Fruit fly (Drosophila melanogaster) whole organism, embryonic: Measurements from ENCODE around the gene M6.

Experiments
- Aef1 ChIP-seq: fragments of 200-800 bp; sonication (Bioruptor generic); IDR thresholded peaks from 3 replicates; pipeline ENCODE4 v1.3.6; 2022; ENCODE audit warnings: missing biosample characterization, missing genetic modification characterization
- Antp ChIP-seq: fragments of 200-800 bp; sonication (Bioruptor generic); optimal IDR thresholded peaks from 3 replicates; lab custom pipeline; 2016; ENCODE audit warnings: missing biosample characterization, missing genetic modification characterization
- BEAF-32 ChIP-seq: fragments of 200-800 bp; sonication (Bioruptor generic); optimal IDR thresholded peaks from 3 replicates; lab custom pipeline; 2017; ENCODE audit warnings: missing biosample characterization, missing genetic modification characterization, mild to moderate bottlenecking, moderate library complexity, missing genetic modification reagents
- CG10147 ChIP-seq: fragments of 200-800 bp; sonication (Bioruptor generic); optimal IDR thresholded peaks from 2 replicates; lab custom pipeline; 2019; ENCODE audit warnings: missing biosample characterization, mild to moderate bottlenecking, missing genetic modification characterization, moderate library complexity
- CG10565 ChIP-seq: fragments of 200-800 bp; sonication (Bioruptor generic); optimal IDR thresholded peaks from 3 replicates; lab custom pipeline; 2016; ENCODE audit warnings: missing biosample characterization, mild to moderate bottlenecking, missing genetic modification characterization
- CG11456 ChIP-seq: fragments of 200-800 bp; sonication (Bioruptor generic); IDR thresholded peaks from 3 replicates; pipeline ENCODE4 v1.3.6; 2022; ENCODE audit warnings: missing biosample characterization, missing genetic modification characterization
- CG13123 ChIP-seq: fragments of 200-800 bp; sonication (Bioruptor generic); optimal IDR thresholded peaks from 2 replicates; lab custom pipeline; 2016; ENCODE audit warnings: missing biosample characterization, missing genetic modification characterization
- CG14441 ChIP-seq: fragments of 200-800 bp; sonication (Bioruptor generic); IDR thresholded peaks from 2 replicates; pipeline ENCODE4 v1.3.6; 2022; ENCODE audit warnings: missing biosample characterization, missing genetic modification characterization
- CG1529 ChIP-seq: fragments of 200-800 bp; sonication (Bioruptor generic); optimal IDR thresholded peaks from 3 replicates; lab custom pipeline; 2018; ENCODE audit warnings: missing biosample characterization, missing genetic modification characterization
- CG17385 ChIP-seq: fragments of 200-800 bp; sonication (Bioruptor generic); optimal IDR thresholded peaks from 3 replicates; lab custom pipeline; 2018; ENCODE audit warnings: missing biosample characterization, mild to moderate bottlenecking, missing genetic modification characterization
- CG17612 ChIP-seq: fragments of 200-800 bp; sonication (Bioruptor generic); IDR thresholded peaks from 2 replicates; pipeline ENCODE4 v1.3.6; 2022; ENCODE audit warnings: missing biosample characterization, missing genetic modification characterization
- CG18262 ChIP-seq: fragments of 200-800 bp; optimal IDR thresholded peaks from 3 replicates; lab custom pipeline; 2019; ENCODE audit warnings: missing biosample characterization, mild to moderate bottlenecking, missing genetic modification characterization, moderate library complexity
- CG2889 ChIP-seq: fragments of 200-800 bp; sonication (Bioruptor generic); IDR thresholded peaks from 3 replicates; pipeline ENCODE4 v1.3.6; 2022; ENCODE audit warnings: missing biosample characterization, missing genetic modification characterization
- CG34376 ChIP-seq: fragments of 200-800 bp; sonication (Bioruptor generic); optimal IDR thresholded peaks from 2 replicates; lab custom pipeline; 2018; ENCODE audit warnings: missing biosample characterization, mild to moderate bottlenecking, missing genetic modification characterization
- CG6175 ChIP-seq: fragments of 200-800 bp; sonication (Bioruptor generic); IDR thresholded peaks from 3 replicates; pipeline ENCODE4 v1.3.6; 2022; ENCODE audit warnings: missing biosample characterization, missing genetic modification characterization
- CG7839 ChIP-seq: fragments of 200-800 bp; sonication (Bioruptor generic); optimal IDR thresholded peaks from 3 replicates; lab custom pipeline; 2018; ENCODE audit warnings: missing biosample characterization, mild to moderate bottlenecking, missing genetic modification characterization, moderate library complexity
- CG7963 ChIP-seq: fragments of 200-800 bp; sonication (Bioruptor generic); IDR thresholded peaks from 3 replicates; pipeline ENCODE4 v1.3.6; 2022; ENCODE audit warnings: missing biosample characterization, missing genetic modification characterization; ENCODE audit not compliant: partially characterized antibody
- CG8089 ChIP-seq: fragments of 200-800 bp; sonication (Bioruptor generic); optimal IDR thresholded peaks from 3 replicates; lab custom pipeline; 2016; ENCODE audit warnings: missing biosample characterization, missing genetic modification characterization
- CG8765 ChIP-seq: fragments of 200-800 bp; sonication (Bioruptor generic); IDR thresholded peaks from 2 replicates; pipeline ENCODE4 v1.3.6; 2022; ENCODE audit warnings: missing biosample characterization, missing genetic modification characterization
- CG9727 ChIP-seq: fragments of 200-800 bp; sonication (Bioruptor generic); optimal IDR thresholded peaks from 3 replicates; lab custom pipeline; 2017; ENCODE audit warnings: missing biosample characterization, mild to moderate bottlenecking, missing genetic modification characterization
- GATAe ChIP-seq: fragments of 200-800 bp; sonication (Bioruptor generic); conservative IDR thresholded peaks from 2 replicates; pipeline ENCODE4 v1.3.6; 2022; ENCODE audit warnings: missing biosample characterization, missing genetic modification characterization
- Lim3 ChIP-seq: fragments of 200-800 bp; sonication (Bioruptor generic); IDR thresholded peaks from 2 replicates; pipeline ENCODE4 v1.3.6; 2022; ENCODE audit warnings: missing biosample characterization, missing genetic modification characterization
- Lpt ChIP-seq: fragments of >200 bp; optimal IDR thresholded peaks from 2 replicates; lab custom pipeline; 2018; ENCODE audit warnings: missing biosample characterization, missing genetic modification characterization
- MTF-1 ChIP-seq: fragments of 200-800 bp; sonication (Bioruptor generic); optimal IDR thresholded peaks from 2 replicates; lab custom pipeline; 2018; ENCODE audit warnings: missing biosample characterization, mild to moderate bottlenecking, missing genetic modification characterization, borderline replicate concordance
- NK7.1 ChIP-seq: fragments of 200-800 bp; sonication (Bioruptor generic); optimal IDR thresholded peaks from 3 replicates; lab custom pipeline; 2016; ENCODE audit warnings: missing biosample characterization, missing genetic modification characterization
- Nf-YA ChIP-seq: fragments of 200-800 bp; sonication (Bioruptor generic); IDR thresholded peaks from 2 replicates; pipeline ENCODE4 v1.3.6; 2022; ENCODE audit warnings: missing biosample characterization, missing genetic modification characterization
- Six4 ChIP-seq: fragments of 200-800 bp; sonication (Bioruptor generic); optimal IDR thresholded peaks from 2 replicates; lab custom pipeline; 2016; ENCODE audit warnings: missing biosample characterization, missing genetic modification characterization
- Sry-β ChIP-seq: fragments of 200-800 bp; sonication (Bioruptor generic); optimal IDR thresholded peaks from 2 replicates; lab custom pipeline; 2018; ENCODE audit warnings: missing biosample characterization, mild to moderate bottlenecking, missing genetic modification characterization, moderate library complexity
- Tbp ChIP-seq: fragments of >200 bp; optimal IDR thresholded peaks from 2 replicates; lab custom pipeline; 2018; ENCODE audit warnings: missing biosample characterization, missing genetic modification characterization
- Trl ChIP-seq, 3 experiments: fragments of >200 bp in 2 of 3; fragments of 200-800 bp in 1 of 3; sonication (Bioruptor generic) in 1 of 3; optimal IDR thresholded peaks; 2 replicates in 1 of 3; 3 replicates in 2 of 3; lab custom pipeline; 2016 to 2017; ENCODE audit warnings: missing biosample characterization in 1 of 3, missing genetic modification characterization in 1 of 3
- amos ChIP-seq: fragments of 200-800 bp; sonication (Bioruptor generic); IDR thresholded peaks from 2 replicates; pipeline ENCODE4 v1.3.6; 2022; ENCODE audit warnings: missing biosample characterization, missing genetic modification characterization; ENCODE audit not compliant: partially characterized antibody
- bsh ChIP-seq, 2 experiments: fragments of 200-800 bp; sonication (Bioruptor generic); optimal IDR thresholded peaks; 2 replicates each; lab custom pipeline; 2017 to 2018; ENCODE audit warnings: mild to moderate bottlenecking in 2 of 2, missing biosample characterization in 2 of 2, missing genetic modification characterization in 2 of 2, moderate library complexity in 1 of 2
- caup ChIP-seq: fragments of 200-800 bp; sonication (Bioruptor generic); optimal IDR thresholded peaks from 3 replicates; lab custom pipeline; 2017; ENCODE audit warnings: missing biosample characterization, mild to moderate bottlenecking, missing genetic modification characterization, moderate library complexity; ENCODE audit not compliant: severe bottlenecking
- cg ChIP-seq: fragments of 200-800 bp; sonication (Bioruptor generic); optimal IDR thresholded peaks from 3 replicates; lab custom pipeline; 2019; ENCODE audit warnings: missing biosample characterization, mild to moderate bottlenecking, missing genetic modification characterization, moderate library complexity
- da ChIP-seq: fragments of 200-800 bp; sonication (Bioruptor generic); optimal IDR thresholded peaks from 2 replicates; lab custom pipeline; 2016; ENCODE audit warnings: missing biosample characterization, missing genetic modification characterization
- danr ChIP-seq: fragments of 200-800 bp; sonication (Bioruptor generic); IDR thresholded peaks from 2 replicates; pipeline ENCODE4 v1.3.6; 2022; ENCODE audit warnings: missing biosample characterization, missing genetic modification characterization
- dysf ChIP-seq: fragments of 200-800 bp; sonication (Bioruptor generic); IDR thresholded peaks from 3 replicates; pipeline ENCODE4 v1.3.6; 2022; ENCODE audit warnings: missing biosample characterization, missing genetic modification characterization
- en ChIP-seq: fragments of 200-800 bp; sonication (Bioruptor generic); optimal IDR thresholded peaks from 2 replicates; lab custom pipeline; 2016; ENCODE audit warnings: missing biosample characterization, missing genetic modification characterization
- fu2 ChIP-seq: fragments of 200-800 bp; sonication (Bioruptor generic); optimal IDR thresholded peaks from 2 replicates; lab custom pipeline; 2016; ENCODE audit warnings: missing biosample characterization, missing genetic modification characterization
- gcm2 ChIP-seq: fragments of 200-800 bp; sonication (Bioruptor generic); optimal IDR thresholded peaks from 2 replicates; lab custom pipeline; 2016; ENCODE audit warnings: missing biosample characterization, missing genetic modification characterization
- gsb-n ChIP-seq: fragments of 200-800 bp; sonication (Bioruptor generic); optimal IDR thresholded peaks from 3 replicates; lab custom pipeline; 2018; ENCODE audit warnings: missing biosample characterization, mild to moderate bottlenecking, missing genetic modification characterization
- hkb ChIP-seq, 2 experiments: fragments of 200-800 bp in 1 of 2; fragments of >200 bp in 1 of 2; sonication (Bioruptor generic) in 1 of 2; IDR thresholded peaks in 1 of 2; optimal IDR thresholded peaks in 1 of 2; 2 replicates each; pipeline versions ENCODE4 v1.3.6 to Lab custom; 2017 to 2022; ENCODE audit warnings: missing biosample characterization in 1 of 2, missing genetic modification characterization in 1 of 2
- maf-S ChIP-seq: fragments of 200-800 bp; sonication (Bioruptor generic); optimal IDR thresholded peaks from 2 replicates; lab custom pipeline; 2016; ENCODE audit warnings: missing biosample characterization, missing genetic modification characterization
- otp ChIP-seq: fragments of 200-800 bp; sonication (Bioruptor generic); IDR thresholded peaks from 3 replicates; pipeline ENCODE4, ENCODE4 v1.3.6; 2022; ENCODE audit warnings: missing biosample characterization, missing genetic modification characterization
- sna ChIP-seq: fragments of 200-800 bp; sonication (Bioruptor generic); IDR thresholded peaks from 2 replicates; pipeline ENCODE4 v1.3.6; 2022; ENCODE audit warnings: missing biosample characterization, missing genetic modification characterization; ENCODE audit not compliant: partially characterized antibody
- usp ChIP-seq: fragments of >200 bp; optimal IDR thresholded peaks from 2 replicates; lab custom pipeline; 2017; ENCODE audit warnings: missing biosample characterization, missing genetic modification characterization
- z ChIP-seq: fragments of 200-800 bp; sonication (Bioruptor generic); IDR thresholded peaks from 3 replicates; pipeline ENCODE4 v1.3.6; 2022; ENCODE audit warnings: missing biosample characterization, missing genetic modification characterization
- zen ChIP-seq: fragments of 200-800 bp; sonication (Bioruptor generic); optimal IDR thresholded peaks from 3 replicates; lab custom pipeline; 2018; ENCODE audit warnings: missing biosample characterization, mild to moderate bottlenecking, missing genetic modification characterization, moderate library complexity

The M6 gene

DNA sequence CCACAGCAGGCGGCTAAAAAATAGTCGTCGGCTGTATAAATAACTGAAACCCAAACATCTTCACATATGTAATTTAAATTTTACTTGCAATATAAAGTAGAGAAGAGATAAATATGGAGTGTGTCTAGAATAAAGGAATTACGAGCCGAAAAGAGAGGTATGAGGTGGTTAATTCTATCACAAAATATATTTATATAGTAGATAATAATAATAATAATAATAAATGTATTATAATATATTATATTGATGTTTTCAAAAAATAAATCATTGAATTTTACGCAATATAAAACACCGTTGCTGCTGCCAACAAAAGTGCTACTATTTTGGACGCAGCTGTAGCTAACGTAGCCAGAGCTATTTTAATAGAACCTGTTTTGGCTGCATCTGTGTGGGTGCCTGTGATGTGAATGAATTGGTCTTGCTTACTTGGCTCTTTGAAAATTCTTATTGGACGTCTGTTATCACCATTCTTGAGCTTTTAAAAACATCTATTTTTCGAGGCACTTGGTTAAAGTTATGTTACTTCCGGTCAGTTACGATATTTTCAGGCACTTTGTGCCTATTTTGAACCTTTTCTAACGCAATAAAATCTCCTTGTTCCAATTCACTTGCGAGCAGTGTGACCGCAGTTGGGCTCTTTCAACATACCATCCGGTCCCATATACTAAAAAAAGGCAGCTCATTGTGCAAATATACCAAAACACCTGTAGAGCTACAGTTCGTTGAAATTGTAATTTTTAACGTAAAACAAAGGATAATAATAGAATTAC is 10.6 kb upstream of the M6 start, which contains the start of gene Hr78 (continued):
- peak; percentile 29 for TF ChIP-seq BEAF-32 (GFP tag; lab: Kevin White, UChicago)
- peak; percentile 62; the same call in 1 of the 3 replicates for TF ChIP-seq CG11456 (GFP tag; lab: Robert Waterston, UW)
- no peak; the same call in 1 of the 2 replicates for TF ChIP-seq CG14441
- TF ChIP-seq CG17385 (GFP tag; lab: Kevin White, UChicago), result peak; percentile 81
- TF ChIP-seq sna (GFP tag; lab: Robert Waterston, UW), result peak; percentile 29; the same call in 1 of the 2 replicates
- peak; percentile 83 for TF ChIP-seq CG9727 (GFP tag; lab: Kevin White, UChicago)
- TF ChIP-seq Trl (optimal IDR thresholded peaks at IDR 0.05; lab: Kevin White, UChicago), result no peak
- TF ChIP-seq Trl (GFP tag; optimal IDR thresholded peaks at IDR 0.05; lab: Kevin White, UChicago), result no peak
- no peak for TF ChIP-seq Lpt
- TF ChIP-seq dysf (GFP tag; lab: Robert Waterston, UW), result peak; percentile 80
- TF ChIP-seq caup (GFP tag; lab: Kevin White, UChicago), result peak; percentile 86
- TF ChIP-seq GATAe (GFP tag; lab: Robert Waterston, UW), result no peak
- peak; percentile 74 for TF ChIP-seq Six4 (GFP tag; lab: Kevin White, UChicago)
- no peak for TF ChIP-seq CG8089 (GFP tag; lab: Kevin White, UChicago)
- TF ChIP-seq CG1529 (GFP tag; lab: Kevin White, UChicago), result peak; percentile 57
- no peak for TF ChIP-seq hkb (optimal IDR thresholded peaks at IDR 0.05; lab: Kevin White, UChicago)
- peak; percentile 88 for TF ChIP-seq hkb (GFP tag; IDR thresholded peaks at IDR 0.05; lab: Robert Waterston, UW)
- TF ChIP-seq NK7.1 (GFP tag; lab: Kevin White, UChicago), result no peak
- no peak for TF ChIP-seq maf-S
- TF ChIP-seq Antp, result no peak
- TF ChIP-seq cg, result peak; percentile 86
- peak; percentile 18; the same call in 1 of the 2 replicates for TF ChIP-seq amos (GFP tag; lab: Robert Waterston, UW)
- no peak for TF ChIP-seq CG10565 (GFP tag; lab: Kevin White, UChicago)
- peak; percentile 89 for TF ChIP-seq CG7839
- no peak for TF ChIP-seq en (GFP tag; lab: Kevin White, UChicago)
- peak; percentile 91 for TF ChIP-seq CG18262 (tag; lab: Kevin White, UChicago)
- peak; percentile 41; the same call in 1 of the 2 replicates for TF ChIP-seq danr (GFP tag; lab: Robert Waterston, UW)
- no peak for TF ChIP-seq CG7963 (GFP tag; lab: Robert Waterston, UW)
- TF ChIP-seq CG2889, result 0 out of 3 replicates have a peak, but pooled peaks have one; percentile 22
- TF ChIP-seq Lim3, result peak; percentile 28; the same call in 1 of the 2 replicates
- no peak for TF ChIP-seq Nf-YA
- no peak for TF ChIP-seq MTF-1
- TF ChIP-seq gcm2 (GFP tag; lab: Kevin White, UChicago), result no peak
- no peak for TF ChIP-seq z (GFP tag; lab: Robert Waterston, UW)
- no peak for TF ChIP-seq Sry-β (GFP tag; lab: Kevin White, UChicago)
- no peak for TF ChIP-seq CG17612
- TF ChIP-seq usp, result no peak
- peak; percentile 79 for TF ChIP-seq gsb-n (tag; lab: Kevin White, UChicago)
- TF ChIP-seq bsh (GFP tag; optimal IDR thresholded peaks at IDR 0.05; lab: Kevin White, UChicago), result peak; percentile 80 to 81
- no peak for TF ChIP-seq da (GFP tag; lab: Kevin White, UChicago)
- peak; percentile 84 for TF ChIP-seq CG10147 (GFP tag; lab: Kevin White, UChicago)
- TF ChIP-seq Tbp, result no peak
- TF ChIP-seq otp, result peak; percentile 46; the same call in 1 of the 3 replicates
- TF ChIP-seq zen (tag; lab: Kevin White, UChicago), result peak; percentile 65
- TF ChIP-seq CG8765, result no peak; the same call in 1 of the 2 replicates
- peak; percentile 15 for TF ChIP-seq CG34376 (GFP tag; lab: Kevin White, UChicago)
- peak; percentile 42; the same call in 1 of the 3 replicates for TF ChIP-seq Aef1 (GFP tag; lab: Robert Waterston, UW)
- no peak for TF ChIP-seq CG6175
- TF ChIP-seq CG13123 (GFP tag; lab: Kevin White, UChicago), result peak; percentile 19
- TF ChIP-seq fu2 (GFP tag; lab: Kevin White, UChicago), result no peak
